Fruit fly (Drosophila melanogaster) whole organism, wandering third instar larva: Measurements from ENCODE around the gene ttk.

Experiments
- HLH106 ChIP-seq: fragments of 200-800 bp; optimal IDR thresholded peaks from 3 replicates; lab custom pipeline; 2019; ENCODE audit warnings: missing biosample characterization, mild to moderate bottlenecking, missing genetic modification characterization, moderate library complexity
- Hr78 ChIP-seq: fragments of >200 bp; optimal IDR thresholded peaks from 2 replicates; lab custom pipeline; 2017; ENCODE audit warnings: missing biosample characterization, missing genetic modification characterization
- Vsx2 ChIP-seq: fragments of 200-300, 225-300 bp; sonication (Bioruptor generic); optimal IDR thresholded peaks from 2 replicates; lab custom pipeline; 2018; ENCODE audit warnings: missing biosample characterization, missing genetic modification characterization; ENCODE audit not compliant: partially characterized antibody
- dsf ChIP-seq: sonication (Bioruptor generic); optimal IDR thresholded peaks from 2 replicates; lab custom pipeline; 2016; ENCODE audit warnings: missing biosample characterization, missing genetic modification characterization, borderline replicate concordance
- jim ChIP-seq: fragments of 175-275, 200-325 bp; sonication (Bioruptor generic); optimal IDR thresholded peaks from 2 replicates; lab custom pipeline; 2016; ENCODE audit warnings: missing biosample characterization, mild to moderate bottlenecking, missing genetic modification characterization
- psq ChIP-seq: fragments of 200-800 bp; sonication (Bioruptor generic); optimal IDR thresholded peaks from 3 replicates; lab custom pipeline; 2017; ENCODE audit warnings: missing biosample characterization, mild to moderate bottlenecking, missing genetic modification characterization, moderate library complexity
- sv ChIP-seq: fragments of 200-800 bp; sonication (Bioruptor generic); optimal IDR thresholded peaks from 3 replicates; lab custom pipeline; 2016; ENCODE audit warnings: missing biosample characterization, missing genetic modification characterization
- usp ChIP-seq: fragments of >200 bp; optimal IDR thresholded peaks from 2 replicates; lab custom pipeline; 2017; ENCODE audit warnings: missing biosample characterization, missing genetic modification characterization

DNA sequence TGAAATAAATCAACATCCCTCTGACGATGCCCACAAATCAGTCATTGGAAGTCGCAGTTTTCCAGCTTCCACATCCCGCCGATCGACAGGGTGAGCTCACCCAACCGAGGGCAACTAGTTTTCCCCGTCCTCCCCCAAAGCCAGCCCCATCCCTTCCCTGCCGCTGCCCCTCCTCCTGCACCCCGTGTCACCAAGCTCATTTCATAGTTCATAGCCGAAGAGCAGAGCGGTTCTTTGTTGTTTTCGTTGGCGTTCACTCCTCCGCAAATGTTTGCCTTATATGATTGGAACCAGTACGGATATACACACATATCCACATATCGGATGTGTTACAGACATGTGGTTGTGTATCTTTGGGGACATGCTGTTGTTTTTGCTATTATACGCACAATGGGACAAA lies 6.4 kb downstream of the ttk start:
- TF ChIP-seq dsf (GFP tag; lab: Kevin White, UChicago) (no peak), HLH106 (tag; lab: Kevin White, UChicago) (no peak), sv (no peak), psq (GFP tag; lab: Kevin White, UChicago) (no peak), usp (GFP tag; lab: Kevin White, UChicago) (no peak), Vsx2 (GFP tag; lab: Kevin White, UChicago) (no peak), Hr78 (no peak), jim (no peak)
